Worm (Caenorhabditis elegans): ENCODE measurements around the gene rep-1.
A peak's percentile ranks its signal among the peaks of the same experiment; 100 is the strongest.

- peak; percentile 59 for TF ChIP-seq ceh-48 (tag; optimal IDR thresholded peaks at IDR 0.05)
- no peak for TF ChIP-seq fkh-6 (tag; optimal IDR thresholded peaks at IDR 0.05)
- no peak for TF ChIP-seq lin-11 (tag; optimal IDR thresholded peaks at IDR 0.05)
- no peak for TF ChIP-seq ama-1 (optimal IDR thresholded peaks at IDR 0.05)
- no peak for TF ChIP-seq ahr-1 (tag; optimal IDR thresholded peaks at IDR 0.05)
- no peak for TF ChIP-seq pag-3 (tag; optimal IDR thresholded peaks at IDR 0.05; ENCODE audit: borderline replicate concordance)
- TF ChIP-seq ets-4 (tag; optimal IDR thresholded peaks at IDR 0.05): no peak
- TF ChIP-seq sox-4 (tag; optimal IDR thresholded peaks at IDR 0.05): no peak
- no peak for TF ChIP-seq Y22D7AL.16 (tag; optimal IDR thresholded peaks at IDR 0.05)
- TF ChIP-seq pqm-1 (tag; optimal IDR thresholded peaks at IDR 0.05): no peak
- no peak for TF ChIP-seq odd-2 (tag; optimal IDR thresholded peaks at IDR 0.05)
- TF ChIP-seq fkh-10 (GFP tag; optimal IDR thresholded peaks at IDR 0.05): no peak
These were observed 8.5 kb downstream of the rep-1 start for ce11 chrIII:1578566-1578965.

Measured in whole organism, late embryonic.